Fruit fly (Drosophila melanogaster) whole organism, pupa: Measurements from ENCODE around the gene ddbt.

Experiments
- CG10348 ChIP-seq: fragments of 200-800 bp; sonication (Bioruptor generic); IDR thresholded peaks from 2 replicates; pipeline ENCODE4 v1.3.6; 2022; ENCODE audit warnings: missing biosample characterization, missing genetic modification characterization
- CG12605 ChIP-seq: fragments of 200-800 bp; sonication (Bioruptor generic); IDR thresholded peaks from 2 replicates; pipeline ENCODE4 v1.3.6; 2022; ENCODE audit warnings: missing biosample characterization, missing genetic modification characterization
- CG13204 ChIP-seq: fragments of 200-800 bp; sonication (Bioruptor generic); optimal IDR thresholded peaks from 2 replicates; lab custom pipeline; 2018; ENCODE audit warnings: missing biosample characterization, mild to moderate bottlenecking, missing genetic modification characterization, moderate library complexity
- CG14655 ChIP-seq: fragments of 200-800 bp; sonication (Bioruptor generic); optimal IDR thresholded peaks from 3 replicates; lab custom pipeline; 2017; ENCODE audit warnings: mild to moderate bottlenecking, missing biosample characterization, missing genetic modification reagents, missing genetic modification characterization
- CG15710 ChIP-seq: fragments of 200-800 bp; sonication (Bioruptor generic); optimal IDR thresholded peaks from 2 replicates; lab custom pipeline; 2018; ENCODE audit warnings: missing biosample characterization, mild to moderate bottlenecking, missing genetic modification characterization, moderate library complexity
- CG17806 ChIP-seq: fragments of 200-800 bp; sonication (Bioruptor generic); optimal IDR thresholded peaks from 2 replicates; lab custom pipeline; 2018; ENCODE audit warnings: missing biosample characterization, mild to moderate bottlenecking, missing genetic modification characterization, moderate library complexity
- CG32121 ChIP-seq: fragments of 200-800 bp; sonication (Bioruptor generic); IDR thresholded peaks from 2 replicates; pipeline ENCODE4 v1.3.6; 2022; ENCODE audit warnings: missing biosample characterization, missing genetic modification characterization
- CG34367 ChIP-seq: fragments of 200-800 bp; sonication (Bioruptor generic); optimal IDR thresholded peaks from 2 replicates; lab custom pipeline; 2018; ENCODE audit warnings: missing biosample characterization, mild to moderate bottlenecking, missing genetic modification characterization
- CG4496 ChIP-seq: fragments of 200-800 bp; sonication (Bioruptor generic); IDR thresholded peaks from 3 replicates; pipeline ENCODE4 v1.3.6; 2022; ENCODE audit warnings: missing biosample characterization, missing genetic modification characterization
- CG8159 ChIP-seq: fragments of 200-800 bp; sonication (Bioruptor generic); optimal IDR thresholded peaks from 3 replicates; lab custom pipeline; 2018; ENCODE audit warnings: missing biosample characterization, mild to moderate bottlenecking, missing genetic modification characterization, moderate library complexity
- CG8301 ChIP-seq: fragments of 200-800 bp; sonication (Bioruptor generic); optimal IDR thresholded peaks from 2 replicates; lab custom pipeline; 2018; ENCODE audit warnings: missing biosample characterization, mild to moderate bottlenecking, missing genetic modification characterization
- CG9948 ChIP-seq: fragments of 200-800 bp; sonication (Bioruptor generic); optimal IDR thresholded peaks from 2 replicates; lab custom pipeline; 2018; ENCODE audit warnings: missing biosample characterization, mild to moderate bottlenecking, missing genetic modification characterization, moderate library complexity
- D1 ChIP-seq: fragments of 200-800 bp; sonication (Bioruptor generic); optimal IDR thresholded peaks from 2 replicates; lab custom pipeline; 2018; ENCODE audit warnings: missing biosample characterization, mild to moderate bottlenecking, missing genetic modification characterization, moderate library complexity
- EcR ChIP-seq: fragments of 200-800 bp; sonication (Bioruptor generic); optimal IDR thresholded peaks from 3 replicates; lab custom pipeline; 2019; ENCODE audit warnings: missing biosample characterization, missing genetic modification characterization, mild to moderate bottlenecking, moderate library complexity, missing genetic modification reagents
- Ets98B ChIP-seq: fragments of 200-800 bp; sonication (Bioruptor generic); IDR thresholded peaks from 2 replicates; pipeline ENCODE4 v1.3.6; 2022; ENCODE audit warnings: missing biosample characterization, missing genetic modification characterization
- Pif1A ChIP-seq: fragments of 200-800 bp; sonication (Bioruptor generic); optimal IDR thresholded peaks from 3 replicates; lab custom pipeline; 2016; ENCODE audit warnings: missing biosample characterization, missing genetic modification characterization
- Pif1B ChIP-seq: fragments of 200-800 bp; sonication (Bioruptor generic); optimal IDR thresholded peaks from 3 replicates; lab custom pipeline; 2016; ENCODE audit warnings: missing biosample characterization, missing genetic modification characterization
- Snoo ChIP-seq: fragments of 200-800 bp; sonication (Bioruptor generic); optimal IDR thresholded peaks from 3 replicates; lab custom pipeline; 2017; ENCODE audit warnings: missing biosample characterization, mild to moderate bottlenecking, missing genetic modification characterization, inconsistent platforms
- fd96Ca ChIP-seq: fragments of 200-800 bp; sonication (Bioruptor generic); IDR thresholded peaks from 3 replicates; pipeline ENCODE4 v1.3.6; 2022; ENCODE audit warnings: missing biosample characterization, missing genetic modification characterization
- gl ChIP-seq: fragments of 200-800 bp; sonication (Bioruptor generic); optimal IDR thresholded peaks from 2 replicates; lab custom pipeline; 2018; ENCODE audit warnings: missing biosample characterization, mild to moderate bottlenecking, missing genetic modification characterization
- rn ChIP-seq: fragments of 200-800 bp; sonication (Bioruptor generic); IDR thresholded peaks from 2 replicates; pipeline ENCODE4 v1.3.6; 2022; ENCODE audit warnings: missing biosample characterization, missing genetic modification characterization

ddbt gene

dm6 chr3L:327833-328232, 10.9 kb downstream of the ddbt start, which contains the start of the genes Atac3 and Ptpmeg:
Gene Atac3, minus strand, starts transcription at chr3L:327992.
Gene Ptpmeg, plus strand, starts transcription at chr3L:328097.
- TF ChIP-seq CG4496: no peak
- TF ChIP-seq Snoo (tag; lab: Kevin White, UChicago): no peak
- TF ChIP-seq EcR (GFP tag; lab: Kevin White, UChicago): no peak
- TF ChIP-seq Ets98B: no peak
- no peak for TF ChIP-seq gl (tag; lab: Kevin White, UChicago)
- no peak for TF ChIP-seq CG8301 (tag; lab: Kevin White, UChicago)
- no peak for TF ChIP-seq CG13204
- TF ChIP-seq CG17806 (tag; lab: Kevin White, UChicago): no peak
- TF ChIP-seq CG34367 (tag; lab: Kevin White, UChicago): no peak
- no peak for TF ChIP-seq Pif1A
- TF ChIP-seq CG15710: no peak
- no peak for TF ChIP-seq CG32121 (GFP tag; lab: Robert Waterston, UW)
- TF ChIP-seq CG8159 (tag; lab: Kevin White, UChicago): no peak
- TF ChIP-seq, all 21 proteins: peak for 0

- TF ChIP-seq Pif1A (no peak), CG14655 (GFP tag; lab: Kevin White, UChicago) (no peak), CG12605 (GFP tag; lab: Robert Waterston, UW) (no peak), rn (GFP tag; lab: Robert Waterston, UW) (no peak), CG4496 (no peak), CG34367 (tag; lab: Kevin White, UChicago) (no peak), CG13204 (no peak), CG32121 (GFP tag; lab: Robert Waterston, UW) (no peak), fd96Ca (no peak), D1 (tag; lab: Kevin White, UChicago) (no peak), Pif1B (GFP tag; lab: Kevin White, UChicago) (no peak), CG9948 (tag; lab: Kevin White, UChicago) (no peak), CG15710 (no peak), CG17806 (tag; lab: Kevin White, UChicago) (no peak), CG8159 (tag; lab: Kevin White, UChicago) (no peak)
Measured at dm6 chr3L:329153-329698, 12.3 kb downstream of the ddbt start.

DNA sequence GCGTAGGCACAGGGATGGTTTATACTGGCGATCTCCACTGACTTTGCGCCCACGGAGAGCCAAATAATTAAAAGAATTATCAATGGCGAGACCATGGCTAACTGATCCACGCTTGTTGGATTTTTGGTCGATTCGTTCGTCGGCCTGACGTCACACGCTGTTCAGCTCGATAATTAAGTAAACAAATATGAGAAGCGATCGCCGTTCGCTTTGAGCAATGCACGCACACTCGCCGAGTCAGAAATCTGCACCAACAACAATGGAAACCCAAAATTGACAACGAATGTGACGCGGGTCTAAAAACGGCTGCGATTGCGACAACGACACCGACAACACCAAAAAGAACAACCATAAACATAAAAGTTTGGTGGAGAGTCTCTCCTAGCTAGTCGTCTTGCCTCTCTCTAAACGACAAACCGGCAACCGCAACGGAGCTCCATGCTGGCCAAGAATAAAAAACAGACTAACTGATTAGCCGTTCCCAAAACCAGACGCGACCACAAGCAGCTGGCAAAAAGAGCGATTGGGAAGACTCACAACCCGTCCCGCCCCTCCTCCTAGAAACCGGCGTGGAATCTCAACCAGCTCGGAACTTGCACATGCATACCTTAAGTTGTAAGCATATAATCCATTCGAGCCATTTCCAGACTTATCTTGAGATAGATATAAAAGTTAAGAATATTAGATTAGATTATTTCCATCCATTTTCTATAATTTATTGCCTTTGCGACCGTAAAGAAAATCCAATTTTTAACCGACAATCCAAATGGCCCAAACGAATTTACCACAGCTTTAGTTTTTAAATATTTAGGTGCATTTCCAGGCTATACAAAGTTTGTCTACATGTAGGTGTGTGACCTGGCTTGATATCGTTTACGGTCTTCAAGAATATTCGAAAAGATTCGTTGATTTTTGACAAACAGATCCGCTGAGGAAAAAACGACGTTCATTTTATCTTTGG, 15.2 kb downstream of the ddbt start, which contains the start of gene mthl9:
Gene mthl9, minus strand, starts transcription at position 468 of the 961 bp plus-strand sequence.
- TF ChIP-seq CG4496 (peak; percentile 15; the same call in 1 of the 3 replicates), Ets98B (peak; percentile 52; the same call in 1 of the 2 replicates), CG8159 (tag; lab: Kevin White, UChicago) (no peak), fd96Ca (no peak), CG8301 (tag; lab: Kevin White, UChicago) (no peak), CG13204 (no peak), rn (GFP tag; lab: Robert Waterston, UW) (no peak), CG32121 (GFP tag; lab: Robert Waterston, UW) (no peak), CG10348 (no peak), gl (tag; lab: Kevin White, UChicago) (no peak), Snoo (tag; lab: Kevin White, UChicago) (no peak), CG15710 (no peak), EcR (GFP tag; lab: Kevin White, UChicago) (no peak), CG9948 (tag; lab: Kevin White, UChicago) (no peak), Pif1A (no peak), Pif1B (GFP tag; lab: Kevin White, UChicago) (no peak), CG34367 (tag; lab: Kevin White, UChicago) (no peak)

DNA sequence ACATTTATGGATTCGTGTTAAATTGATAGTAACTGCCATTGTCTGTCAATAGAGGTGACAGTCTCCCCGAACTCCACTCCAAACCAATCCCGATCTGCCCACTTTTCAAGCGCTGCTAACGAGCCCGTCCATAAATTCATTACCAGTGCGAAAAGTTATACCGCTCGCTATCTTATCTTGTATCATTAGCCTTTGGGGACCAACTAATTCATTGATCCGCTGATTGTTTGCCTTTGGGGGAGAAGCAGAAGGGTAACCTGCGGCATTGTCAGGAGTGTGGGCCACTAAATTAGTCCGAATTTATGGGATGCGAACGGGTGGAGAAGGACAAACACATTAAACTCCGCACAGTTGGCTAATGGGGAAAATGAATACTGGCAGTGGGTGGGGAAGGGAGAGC, 20.3 kb downstream of the ddbt start:
- TF ChIP-seq CG14655 (GFP tag; lab: Kevin White, UChicago) (no peak), Snoo (tag; lab: Kevin White, UChicago) (no peak), CG15710 (no peak)

- TF ChIP-seq CG13204: no peak
- peak; percentile 17 for TF ChIP-seq EcR (GFP tag; lab: Kevin White, UChicago)
- TF ChIP-seq, all 21 proteins: peak for 1
Measured at dm6 chr3L:338116-338515, 21.2 kb downstream of the ddbt start.

DNA sequence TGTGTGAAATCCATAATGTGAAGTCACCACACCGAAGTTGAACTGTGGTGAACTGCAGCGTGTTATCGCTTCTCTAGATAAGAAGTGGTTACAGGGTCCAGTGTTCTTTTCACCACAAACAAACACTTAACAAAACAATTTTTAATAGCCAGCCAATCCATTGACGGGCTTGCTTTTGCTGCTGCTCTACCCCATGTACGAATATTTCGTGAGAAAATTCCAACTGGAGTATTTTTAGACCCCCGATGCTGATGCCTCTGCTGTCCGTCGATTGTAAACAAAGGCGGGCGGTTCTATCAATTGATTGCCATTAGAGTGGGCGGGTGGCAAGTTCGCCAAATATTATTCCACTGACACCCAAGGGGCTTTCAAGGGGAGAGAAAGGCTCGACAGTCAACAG, 22.2 kb downstream of the ddbt start:
- TF ChIP-seq CG34367 (tag; lab: Kevin White, UChicago) (no peak), CG17806 (tag; lab: Kevin White, UChicago) (no peak), fd96Ca (no peak), Pif1B (GFP tag; lab: Kevin White, UChicago) (no peak), gl (tag; lab: Kevin White, UChicago) (no peak)
